Fruit fly (Drosophila melanogaster) whole organism, prepupa: ENCODE results near the gene Grx5.

Source experiments
- CG31627 ChIP-seq: fragments of 200-800 bp; sonication (Bioruptor generic); optimal IDR thresholded peaks from 3 replicates; lab custom pipeline; 2016; ENCODE audit warnings: missing biosample characterization, missing genetic modification characterization
- CG34406 ChIP-seq: fragments of 200-800 bp; sonication (Bioruptor generic); optimal IDR thresholded peaks from 3 replicates; lab custom pipeline; 2016; ENCODE audit warnings: missing biosample characterization, missing genetic modification characterization
- CG7368 ChIP-seq: fragments of 200-800 bp; sonication (Bioruptor generic); optimal IDR thresholded peaks from 3 replicates; lab custom pipeline; 2016; ENCODE audit warnings: missing biosample characterization, missing genetic modification characterization
- Gug ChIP-seq: fragments of 200-800 bp; sonication (Bioruptor generic); IDR thresholded peaks from 2 replicates; pipeline ENCODE4 v1.3.6; 2022; ENCODE audit warnings: missing biosample characterization, missing genetic modification characterization
- Hr39 ChIP-seq: fragments of 200-800 bp; sonication (Bioruptor generic); optimal IDR thresholded peaks from 2 replicates; lab custom pipeline; 2016; ENCODE audit warnings: missing biosample characterization, missing genetic modification characterization
- Hr4 ChIP-seq: fragments of 200-800 bp; sonication (Bioruptor generic); optimal IDR thresholded peaks from 3 replicates; lab custom pipeline; 2016; ENCODE audit warnings: missing biosample characterization, missing genetic modification characterization
- acj6 ChIP-seq: fragments of 200-800 bp; sonication (Bioruptor generic); optimal IDR thresholded peaks from 3 replicates; lab custom pipeline; 2016; ENCODE audit warnings: missing biosample characterization, missing genetic modification characterization
- svp ChIP-seq: fragments of 200-800 bp; sonication (Bioruptor generic); peaks from one replicate; lab custom pipeline; 2016; ENCODE audit warnings: missing biosample characterization, missing genetic modification characterization
- vri ChIP-seq: fragments of 200-800 bp; sonication (Bioruptor generic); optimal IDR thresholded peaks from 3 replicates; lab custom pipeline; 2016; ENCODE audit warnings: missing biosample characterization, mild to moderate bottlenecking, missing genetic modification characterization

dm6 chrX:14837983-14838382 lies at the start of gene Grx5:
- no peak for TF ChIP-seq svp (GFP tag; lab: Kevin White, UChicago)
- no peak for TF ChIP-seq Hr4
- TF ChIP-seq CG7368 (GFP tag; lab: Kevin White, UChicago): no peak
- TF ChIP-seq CG31627 (GFP tag; lab: Kevin White, UChicago): no peak
- TF ChIP-seq Hr39 (GFP tag; lab: Kevin White, UChicago): no peak
- TF ChIP-seq acj6: no peak
- peak; percentile 38 for TF ChIP-seq vri (GFP tag; lab: Kevin White, UChicago)
- no peak for TF ChIP-seq Gug (GFP tag; lab: Robert Waterston, UW)
- no peak for TF ChIP-seq CG34406 (GFP tag; lab: Kevin White, UChicago)
